Fruit fly (Drosophila melanogaster): ENCODE measurements around the gene eIF4H1.
A peak's percentile ranks its signal among the peaks of the same experiment; 100 is the strongest.

eIF4H1 gene

DNA sequence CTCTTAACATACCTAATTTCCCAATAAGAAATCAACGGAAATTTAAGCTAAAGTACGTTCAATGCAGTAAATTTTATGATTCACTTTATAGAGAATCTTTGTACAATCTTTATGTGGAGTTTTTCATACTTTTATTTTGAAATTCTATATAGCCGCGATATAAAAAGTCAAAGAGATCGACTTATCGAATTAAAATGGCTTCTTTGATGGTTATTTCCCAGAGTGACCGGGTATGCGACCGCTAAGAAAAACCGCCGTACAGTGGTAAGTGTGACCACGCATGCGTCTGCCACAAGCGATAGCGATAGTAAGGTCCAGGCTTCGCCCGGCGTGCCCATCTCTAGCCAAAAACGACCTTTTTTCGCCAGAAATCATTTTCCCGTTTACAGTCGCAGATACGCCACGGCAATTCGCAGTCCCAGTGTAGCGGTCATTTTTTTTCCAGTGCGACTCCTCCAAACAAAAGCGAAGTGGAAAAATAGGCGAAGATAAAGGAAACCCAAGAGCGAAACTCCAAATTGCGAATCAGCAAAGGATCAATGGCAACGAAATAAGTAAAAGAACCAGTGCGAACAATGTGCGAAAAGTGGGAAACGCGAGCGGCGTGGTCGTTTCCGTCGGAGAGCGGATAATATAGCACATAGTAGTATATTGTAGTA lies 25.9 kb upstream of the eIF4H1 start, which contains the start of gene hang (continued):
- TF ChIP-seq CG5953 (GFP tag; IDR thresholded peaks at IDR 0.05) (no peak), CG15011 (GFP tag; optimal IDR thresholded peaks at IDR 0.05) (no peak), vfl (GFP tag; optimal IDR thresholded peaks at IDR 0.05) (no peak), CG17829 (tag; optimal IDR thresholded peaks at IDR 0.05) (peak; percentile 53), cwo (GFP tag; optimal IDR thresholded peaks at IDR 0.05) (peak; percentile 39), CG9797 (GFP tag; optimal IDR thresholded peaks at IDR 0.05) (peak; percentile 91), Eip74EF (GFP tag; optimal IDR thresholded peaks at IDR 0.05) (peak in 1 of 2 experiments; percentile 43), Doc2 (GFP tag; IDR thresholded peaks at IDR 0.05) (no peak), mam (GFP tag; optimal IDR thresholded peaks at IDR 0.05) (peak; percentile 34), Spps (tag; optimal IDR thresholded peaks at IDR 0.05) (no peak), Atf3 (GFP tag; optimal IDR thresholded peaks at IDR 0.05) (no peak), PHDP (tag; optimal IDR thresholded peaks at IDR 0.05) (peak; percentile 20), CG3065 (GFP tag; optimal IDR thresholded peaks at IDR 0.05) (no peak), dysf (GFP tag; IDR thresholded peaks at IDR 0.05) (no peak), CG15479 (GFP tag; optimal IDR thresholded peaks at IDR 0.05) (no peak), bigmax (GFP tag; optimal IDR thresholded peaks at IDR 0.05) (peak; percentile 52), CG4854 (GFP tag; optimal IDR thresholded peaks at IDR 0.05) (no peak), CG10565 (GFP tag; optimal IDR thresholded peaks at IDR 0.05) (no peak), Scr (GFP tag; IDR thresholded peaks at IDR 0.05; ENCODE audit: partially characterized antibody) (peak; percentile 77), CG6683 (GFP tag; optimal IDR thresholded peaks at IDR 0.05) (no peak), CG10654 (GFP tag; optimal IDR thresholded peaks at IDR 0.05) (peak; percentile 14), CG11723 (GFP tag; optimal IDR thresholded peaks at IDR 0.05) (no peak), CG13296 (GFP tag; optimal IDR thresholded peaks at IDR 0.05) (peak; percentile 39), CG4282 (GFP tag; optimal IDR thresholded peaks at IDR 0.05) (peak; percentile 39), CG3838 (GFP tag; optimal IDR thresholded peaks at IDR 0.05) (no peak), CG11398 (GFP tag; optimal IDR thresholded peaks at IDR 0.05) (peak; percentile 19), h (optimal IDR thresholded peaks at IDR 0.05) (no peak), CG7357 (GFP tag; IDR thresholded peaks at IDR 0.05) (no peak), twi (tag; optimal IDR thresholded peaks at IDR 0.05) (no peak), Usf (GFP tag; optimal IDR thresholded peaks at IDR 0.05) (no peak), Mrtf (GFP tag; IDR thresholded peaks at IDR 0.05) (no peak), al (GFP tag; IDR thresholded peaks at IDR 0.05) (peak; percentile 32; the same call in 1 of the 2 replicates), bab2 (GFP tag; optimal IDR thresholded peaks at IDR 0.05) (no peak), dimm (GFP tag; IDR thresholded peaks at IDR 0.05) (no peak), CG18599 (GFP tag; optimal IDR thresholded peaks at IDR 0.05) (peak; percentile 65), cato (GFP tag; optimal IDR thresholded peaks at IDR 0.05; ENCODE audit: borderline replicate concordance) (no peak), gem (tag; optimal IDR thresholded peaks at IDR 0.05) (no peak), pb (GFP tag; optimal IDR thresholded peaks at IDR 0.05) (peak; percentile 8), CG10267 (tag; optimal IDR thresholded peaks at IDR 0.05) (peak; percentile 50), jigr1 (GFP tag; IDR thresholded peaks at IDR 0.05) (no peak), CG10979 (tag; optimal IDR thresholded peaks at IDR 0.05) (peak; percentile 24), CG14965 (GFP tag; optimal IDR thresholded peaks at IDR 0.05; ENCODE audit: borderline replicate concordance) (no peak), psq (GFP tag; optimal IDR thresholded peaks at IDR 0.05) (no peak), CkIIα-i1 (GFP tag; IDR thresholded peaks at IDR 0.05) (no peak), CG31365 (tag; optimal IDR thresholded peaks at IDR 0.05) (peak; percentile 7), danr (GFP tag; IDR thresholded peaks at IDR 0.05) (no peak), CG17361 (GFP tag; IDR thresholded peaks at IDR 0.05) (no peak), lmd (GFP tag; IDR thresholded peaks at IDR 0.05) (peak; percentile 21; the same call in 1 of the 2 replicates), Deaf1 (tag; optimal IDR thresholded peaks at IDR 0.05) (peak; percentile 47), CG18476 (GFP tag; optimal IDR thresholded peaks at IDR 0.05) (no peak)
